Worm (Caenorhabditis elegans) whole organism, early embryonic: ENCODE results near the gene M03A1.3.

Source experiments
- ama-1 ChIP-seq: fragments of 150-350 bp; optimal IDR thresholded peaks from 2 replicates; lab custom pipeline; 2014
- flt-1 ChIP-seq: fragments of 200-800 bp; sonication (Bioruptor generic); IDR thresholded peaks from 2 replicates; pipeline ENCODE4 v1.3.6; 2022; ENCODE audit warnings: missing genetic modification characterization, missing compliant biosample characterization
- hmbx-1 ChIP-seq: sonication (generic microtip); optimal IDR thresholded peaks from 2 replicates; lab custom pipeline; 2016; ENCODE audit warnings: mild to moderate bottlenecking, missing genetic modification characterization, missing compliant biosample characterization
- tbx-37 ChIP-seq: fragments of 200-800 bp; sonication (Bioruptor generic); conservative IDR thresholded peaks from 2 replicates; pipeline ENCODE4 v1.3.6; 2022; ENCODE audit warnings: missing genetic modification reagents, missing genetic modification characterization, missing compliant biosample characterization

DNA sequence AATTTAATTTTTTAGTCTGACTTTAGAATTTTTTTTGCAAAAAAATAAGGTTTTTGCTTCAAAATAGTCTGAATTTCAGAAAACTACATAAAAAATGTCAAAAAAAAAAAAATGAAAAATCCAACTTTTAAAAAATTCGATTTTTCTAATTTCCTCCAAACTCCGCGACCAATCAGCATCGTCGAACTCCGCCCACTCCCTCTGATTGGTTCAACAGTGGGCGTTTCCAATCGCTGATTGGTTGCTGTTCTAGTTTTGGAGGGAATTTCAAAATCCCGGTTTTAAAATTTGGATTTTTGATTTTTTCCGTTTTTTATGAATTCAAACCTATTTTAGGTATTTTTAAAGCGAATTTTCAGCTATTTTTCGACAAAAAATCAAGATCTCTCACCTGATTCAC is 43.2 kb downstream of the M03A1.3 start:
- TF ChIP-seq flt-1 (GFP tag; lab: Robert Waterston, UW): no peak
- TF ChIP-seq ama-1 (lab: Kevin White, UChicago): no peak
- no peak for TF ChIP-seq tbx-37 (GFP tag; lab: Robert Waterston, UW)
- TF ChIP-seq hmbx-1 (tag; lab: Kevin White, UChicago): no peak
